Fruit fly (Drosophila melanogaster) whole organism, embryonic: Measurements from ENCODE around the gene CG16957.

Experiments
- Atf3 ChIP-seq: fragments of 200-800 bp; sonication (Bioruptor generic); optimal IDR thresholded peaks from 3 replicates; lab custom pipeline; 2016; ENCODE audit warnings: missing biosample characterization, missing genetic modification characterization
- Atf6 ChIP-seq: fragments of 200-800 bp; sonication (Bioruptor generic); IDR thresholded peaks from 2 replicates; pipeline ENCODE4 v1.3.6; 2022; ENCODE audit warnings: missing biosample characterization, missing genetic modification characterization
- CG10274 ChIP-seq: fragments of 200-800 bp; sonication (Bioruptor generic); optimal IDR thresholded peaks from 3 replicates; lab custom pipeline; 2017; ENCODE audit warnings: missing biosample characterization, mild to moderate bottlenecking, missing genetic modification characterization
- CG11247 ChIP-seq: fragments of 200-800 bp; sonication (Bioruptor generic); IDR thresholded peaks from 2 replicates; pipeline ENCODE4 v1.3.6; 2022; ENCODE audit warnings: missing biosample characterization, missing genetic modification characterization
- CG11398 ChIP-seq: fragments of 200-800 bp; sonication (Bioruptor generic); optimal IDR thresholded peaks from 2 replicates; lab custom pipeline; 2016; ENCODE audit warnings: missing biosample characterization, missing genetic modification characterization
- CG11695 ChIP-seq: fragments of 200-800 bp; sonication (Bioruptor generic); IDR thresholded peaks from 3 replicates; pipeline ENCODE4 v1.3.6; 2022; ENCODE audit warnings: missing biosample characterization, missing genetic modification characterization
- CG11696 ChIP-seq: fragments of 200-800 bp; sonication (Bioruptor generic); IDR thresholded peaks from 2 replicates; pipeline ENCODE4 v1.3.6; 2022; ENCODE audit warnings: missing biosample characterization, missing genetic modification characterization
- CG12104 ChIP-seq: fragments of 200-800 bp; sonication (Bioruptor generic); optimal IDR thresholded peaks from 3 replicates; lab custom pipeline; 2016; ENCODE audit warnings: missing biosample characterization, missing genetic modification characterization
- CG12391 ChIP-seq: fragments of 200-800 bp; sonication (Bioruptor generic); optimal IDR thresholded peaks from 3 replicates; lab custom pipeline; 2018; ENCODE audit warnings: missing biosample characterization, mild to moderate bottlenecking, missing genetic modification characterization, moderate library complexity
- CG14441 ChIP-seq: fragments of 200-800 bp; sonication (Bioruptor generic); IDR thresholded peaks from 2 replicates; pipeline ENCODE4 v1.3.6; 2022; ENCODE audit warnings: missing biosample characterization, missing genetic modification characterization
- CG17612 ChIP-seq: fragments of 200-800 bp; sonication (Bioruptor generic); IDR thresholded peaks from 2 replicates; pipeline ENCODE4 v1.3.6; 2022; ENCODE audit warnings: missing biosample characterization, missing genetic modification characterization
- CG18764 ChIP-seq: fragments of 200-800 bp; sonication (Bioruptor generic); optimal IDR thresholded peaks from 3 replicates; lab custom pipeline; 2016; ENCODE audit warnings: missing biosample characterization, missing genetic modification characterization
- CG30020 ChIP-seq: fragments of 200-800 bp; optimal IDR thresholded peaks from 2 replicates; lab custom pipeline; 2019; ENCODE audit warnings: missing biosample characterization, mild to moderate bottlenecking, missing genetic modification characterization, moderate library complexity
- CG3281 ChIP-seq: fragments of 200-800 bp; sonication (Bioruptor generic); optimal IDR thresholded peaks from 3 replicates; lab custom pipeline; 2017; ENCODE audit warnings: missing biosample characterization, mild to moderate bottlenecking, missing genetic modification characterization
- CG34224 ChIP-seq: fragments of 200-800 bp; sonication (Bioruptor generic); IDR thresholded peaks from 3 replicates; pipeline ENCODE4 v1.3.6; 2022; ENCODE audit warnings: missing biosample characterization, missing genetic modification characterization; ENCODE audit not compliant: partially characterized antibody
- CG3726 ChIP-seq: fragments of 200-800 bp; sonication (Bioruptor generic); IDR thresholded peaks from 3 replicates; pipeline ENCODE4, ENCODE4 v1.3.6; 2022; ENCODE audit warnings: missing biosample characterization, missing genetic modification characterization
- CG3838 ChIP-seq: fragments of 200-800 bp; sonication (Bioruptor generic); optimal IDR thresholded peaks from 3 replicates; lab custom pipeline; 2016; ENCODE audit warnings: missing biosample characterization, missing genetic modification characterization
- CG6791 ChIP-seq: fragments of 200-800 bp; sonication (Bioruptor generic); IDR thresholded peaks from 3 replicates; pipeline ENCODE4 v1.3.6; 2022; ENCODE audit warnings: missing biosample characterization, missing genetic modification characterization; ENCODE audit not compliant: partially characterized antibody
- CG7271 ChIP-seq: fragments of 200-800 bp; sonication (Bioruptor generic); optimal IDR thresholded peaks from 2 replicates; lab custom pipeline; 2018; ENCODE audit warnings: missing biosample characterization, mild to moderate bottlenecking, missing genetic modification characterization, moderate library complexity
- CG7357 ChIP-seq: fragments of 200-800 bp; sonication (Bioruptor generic); IDR thresholded peaks from 3 replicates; pipeline ENCODE4 v1.3.6; 2022; ENCODE audit warnings: missing biosample characterization, missing genetic modification characterization
- CG8290 ChIP-seq, 3 experiments: fragments of 200-800 bp; sonication (Bioruptor generic); optimal IDR thresholded peaks; 2 replicates each; lab custom pipeline; 2016 to 2019; ENCODE audit warnings: missing biosample characterization in 3 of 3, missing genetic modification characterization in 3 of 3, mild to moderate bottlenecking in 2 of 3, moderate library complexity in 1 of 3
- CG9215 ChIP-seq: fragments of 200-800 bp; sonication (Bioruptor generic); IDR thresholded peaks from 2 replicates; pipeline ENCODE4 v1.3.6; 2022; ENCODE audit warnings: missing biosample characterization, missing genetic modification characterization
- Deaf1 ChIP-seq: fragments of 200-800 bp; optimal IDR thresholded peaks from 3 replicates; lab custom pipeline; 2019; ENCODE audit warnings: missing biosample characterization, mild to moderate bottlenecking, missing genetic modification characterization, moderate library complexity
- Ets65A ChIP-seq: fragments of 200-800 bp; sonication (Bioruptor generic); peaks from one replicate; lab custom pipeline; 2016; ENCODE audit warnings: missing biosample characterization, missing genetic modification characterization
- Fer3 ChIP-seq: fragments of 200-800 bp; sonication (Bioruptor generic); optimal IDR thresholded peaks from 2 replicates; lab custom pipeline; 2018; ENCODE audit warnings: missing biosample characterization, mild to moderate bottlenecking, missing genetic modification characterization, moderate library complexity
- HLH54F ChIP-seq: fragments of 200-800 bp; sonication (Bioruptor generic); optimal IDR thresholded peaks from 3 replicates; lab custom pipeline; 2016; ENCODE audit warnings: missing biosample characterization, missing genetic modification characterization
- HLHmδ ChIP-seq: fragments of 200-800 bp; sonication (Bioruptor generic); optimal IDR thresholded peaks from 2 replicates; lab custom pipeline; 2018; ENCODE audit warnings: missing biosample characterization, mild to moderate bottlenecking, missing genetic modification characterization, moderate library complexity
- Jarid2 ChIP-seq: fragments of 200-800 bp; sonication (Bioruptor generic); optimal IDR thresholded peaks from 3 replicates; lab custom pipeline; 2017; ENCODE audit warnings: mild to moderate bottlenecking, missing biosample characterization, missing genetic modification reagents, missing genetic modification characterization
- MESR4 ChIP-seq: fragments of 200-800 bp; sonication (Bioruptor generic); optimal IDR thresholded peaks from 2 replicates; lab custom pipeline; 2018; ENCODE audit warnings: missing biosample characterization, mild to moderate bottlenecking, missing genetic modification characterization, moderate library complexity
- Mad ChIP-seq: fragments of 200-800 bp; sonication (Bioruptor generic); optimal IDR thresholded peaks from 2 replicates; lab custom pipeline; 2016; ENCODE audit warnings: missing biosample characterization, missing genetic modification characterization
- Side ChIP-seq: fragments of 200-800 bp; sonication (Bioruptor generic); optimal IDR thresholded peaks from 2 replicates; lab custom pipeline; 2016; ENCODE audit warnings: missing biosample characterization, missing genetic modification characterization
- Spps ChIP-seq: fragments of 200-800 bp; sonication (Bioruptor generic); optimal IDR thresholded peaks from 2 replicates; lab custom pipeline; 2018; ENCODE audit warnings: missing biosample characterization, mild to moderate bottlenecking, missing genetic modification characterization
- Stat92E ChIP-seq, 3 experiments: fragments of >200 bp in 2 of 3; fragments of 200-800 bp in 1 of 3; sonication (Bioruptor generic) in 1 of 3; optimal IDR thresholded peaks; 2 replicates each; lab custom pipeline; 2017 to 2019; ENCODE audit warnings: missing biosample characterization in 3 of 3, missing genetic modification characterization in 3 of 3, mild to moderate bottlenecking in 1 of 3, moderate library complexity in 1 of 3
- ap ChIP-seq: fragments of 200-800 bp; sonication (Bioruptor generic); IDR thresholded peaks from 2 replicates; pipeline ENCODE4 v1.3.6; 2022; ENCODE audit warnings: missing biosample characterization, missing genetic modification characterization
- az2 ChIP-seq: fragments of 200-800 bp; sonication (Bioruptor generic); optimal IDR thresholded peaks from 3 replicates; lab custom pipeline; 2016; ENCODE audit warnings: missing biosample characterization, missing genetic modification characterization
- bab2 ChIP-seq: fragments of 200-800 bp; sonication (Bioruptor generic); optimal IDR thresholded peaks from 2 replicates; lab custom pipeline; 2016; ENCODE audit warnings: missing biosample characterization, missing genetic modification characterization
- chinmo ChIP-seq: fragments of 200-800 bp; sonication (Bioruptor generic); IDR thresholded peaks from 4 replicates; pipeline ENCODE4 v1.3.6; 2022; ENCODE audit warnings: missing biosample characterization, missing genetic modification characterization; ENCODE audit not compliant: partially characterized antibody
- dan ChIP-seq: fragments of 200-800 bp; sonication (Bioruptor generic); IDR thresholded peaks from 2 replicates; pipeline ENCODE4 v1.3.6; 2022; ENCODE audit warnings: missing biosample characterization, missing genetic modification characterization
- dysf ChIP-seq: fragments of 200-800 bp; sonication (Bioruptor generic); IDR thresholded peaks from 3 replicates; pipeline ENCODE4 v1.3.6; 2022; ENCODE audit warnings: missing biosample characterization, missing genetic modification characterization
- esg ChIP-seq: fragments of 200-800 bp; sonication (Bioruptor generic); conservative IDR thresholded peaks from 2 replicates; pipeline ENCODE4 v1.3.6; 2022; ENCODE audit warnings: missing biosample characterization, missing genetic modification characterization
- eyg ChIP-seq: fragments of 200-800 bp; sonication (Bioruptor generic); optimal IDR thresholded peaks from 3 replicates; lab custom pipeline; 2016; ENCODE audit warnings: missing biosample characterization, missing genetic modification characterization
- gcm ChIP-seq: fragments of 200-800 bp; sonication (Bioruptor generic); optimal IDR thresholded peaks from 2 replicates; lab custom pipeline; 2019; ENCODE audit warnings: missing biosample characterization, mild to moderate bottlenecking, missing genetic modification characterization, moderate library complexity
- h ChIP-seq: fragments of >200 bp; optimal IDR thresholded peaks from 2 replicates; lab custom pipeline; 2017
- inv ChIP-seq: fragments of 200-800 bp; sonication (Bioruptor generic); IDR thresholded peaks from 2 replicates; pipeline ENCODE4 v1.3.6; 2022; ENCODE audit warnings: missing biosample characterization, missing genetic modification characterization; ENCODE audit not compliant: partially characterized antibody
- lab ChIP-seq: fragments of 200-800 bp; sonication (Bioruptor generic); optimal IDR thresholded peaks from 3 replicates; lab custom pipeline; 2017; ENCODE audit warnings: missing biosample characterization, missing genetic modification characterization, mild to moderate bottlenecking, moderate library complexity, missing genetic modification reagents
- pita ChIP-seq: fragments of 200-800 bp; sonication (Bioruptor generic); optimal IDR thresholded peaks from 2 replicates; lab custom pipeline; 2017; ENCODE audit warnings: missing biosample characterization, mild to moderate bottlenecking, missing genetic modification characterization
- prd ChIP-seq, 3 experiments: fragments of >200 bp in 2 of 3; fragments of 200-800 bp in 1 of 3; sonication (Bioruptor generic) in 1 of 3; optimal IDR thresholded peaks in 2 of 3; IDR thresholded peaks in 1 of 3; 2 replicates in 2 of 3; 3 replicates in 1 of 3; pipeline versions ENCODE4 v1.3.6 to Lab custom; 2017 to 2022; ENCODE audit warnings: missing biosample characterization in 1 of 3, missing genetic modification characterization in 1 of 3
- sd ChIP-seq: fragments of 200-800 bp; sonication (Bioruptor generic); optimal IDR thresholded peaks from 3 replicates; lab custom pipeline; 2018; ENCODE audit warnings: missing biosample characterization, mild to moderate bottlenecking, missing genetic modification characterization, moderate library complexity
- sob ChIP-seq: fragments of 200-800 bp; sonication (Bioruptor generic); IDR thresholded peaks from 2 replicates; pipeline ENCODE4 v1.3.6; 2022; ENCODE audit warnings: missing biosample characterization, missing genetic modification characterization
- sug ChIP-seq: fragments of 200-800 bp; optimal IDR thresholded peaks from 2 replicates; lab custom pipeline; 2019; ENCODE audit warnings: missing biosample characterization, mild to moderate bottlenecking, missing genetic modification characterization, moderate library complexity

The CG16957 gene

DNA sequence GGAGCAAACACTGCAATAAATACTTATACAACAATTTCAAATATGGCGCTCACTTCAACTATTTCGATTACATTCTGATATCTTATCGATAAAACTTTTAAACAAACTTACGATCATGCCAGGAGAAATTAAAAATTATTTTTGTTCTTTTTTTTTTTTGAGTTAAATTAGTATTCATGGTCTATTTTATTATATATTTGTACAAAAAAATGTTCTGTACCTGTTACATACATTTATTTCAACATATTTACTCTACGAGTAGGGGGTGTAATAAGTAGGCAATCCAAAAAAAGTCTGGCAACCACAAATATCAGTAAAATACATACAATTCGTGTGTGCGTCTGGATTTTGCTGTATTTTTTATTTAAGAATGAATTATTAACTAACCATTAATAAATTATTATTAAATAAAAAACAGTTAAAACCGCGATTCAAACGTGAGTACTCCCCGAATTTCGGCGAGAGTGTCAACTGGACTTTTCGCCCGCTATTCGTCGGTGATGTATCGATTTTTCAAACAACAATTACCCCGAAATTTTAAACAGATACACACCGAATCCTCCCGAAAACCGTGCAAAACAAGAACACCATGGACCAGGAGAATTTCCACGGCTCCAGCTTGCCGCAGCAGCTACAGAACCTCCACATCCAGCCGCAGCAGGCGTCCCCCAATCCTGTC is 13.5 kb downstream of the CG16957 start, which contains the start of gene loqs (continued):
- TF ChIP-seq CG11696 (GFP tag; lab: Robert Waterston, UW) (no peak), sob (no peak), dan (GFP tag; lab: Robert Waterston, UW) (no peak), CG11398 (GFP tag; lab: Kevin White, UChicago) (no peak), eyg (GFP tag; lab: Kevin White, UChicago) (no peak), CG8290 (GFP tag; optimal IDR thresholded peaks at IDR 0.05; lab: Kevin White, UChicago) (peak; percentile 52), CG8290 (tag; optimal IDR thresholded peaks at IDR 0.05; lab: Kevin White, UChicago) (no peak), Side (GFP tag; lab: Kevin White, UChicago) (no peak), Fer3 (no peak), Jarid2 (GFP tag; lab: Kevin White, UChicago) (no peak), HLHmδ (GFP tag; lab: Kevin White, UChicago) (no peak), CG18764 (GFP tag; lab: Kevin White, UChicago) (no peak), Mad (no peak), CG7357 (no peak), CG17612 (no peak), inv (GFP tag; lab: Robert Waterston, UW) (no peak), Atf3 (GFP tag; lab: Kevin White, UChicago) (no peak), CG3281 (GFP tag; lab: Kevin White, UChicago) (no peak), esg (no peak), prd (optimal IDR thresholded peaks at IDR 0.05; lab: Kevin White, UChicago) (no peak), prd (GFP tag; IDR thresholded peaks at IDR 0.05; lab: Robert Waterston, UW) (0 out of 3 replicates have a peak, but pooled peaks have one; percentile 7), chinmo (GFP tag; lab: Robert Waterston, UW) (no peak), dysf (GFP tag; lab: Robert Waterston, UW) (no peak), CG3726 (no peak), CG6791 (GFP tag; lab: Robert Waterston, UW) (no peak; the same call in 2 of the 3 replicates), Ets65A (GFP tag; lab: Kevin White, UChicago) (no peak), CG9215 (GFP tag; lab: Robert Waterston, UW) (no peak), MESR4 (GFP tag; lab: Kevin White, UChicago) (peak; percentile 55), sd (tag; lab: Kevin White, UChicago) (no peak), pita (GFP tag; lab: Kevin White, UChicago) (no peak), HLH54F (GFP tag; lab: Kevin White, UChicago) (no peak), bab2 (GFP tag; lab: Kevin White, UChicago) (no peak), CG7271 (tag; lab: Kevin White, UChicago) (no peak), CG34224 (GFP tag; lab: Robert Waterston, UW) (no peak), sug (tag; lab: Kevin White, UChicago) (peak; percentile 36), ap (GFP tag; lab: Robert Waterston, UW) (no peak), h (lab: Kevin White, UChicago) (no peak), CG30020 (tag; lab: Kevin White, UChicago) (peak; percentile 55), CG3838 (GFP tag; lab: Kevin White, UChicago) (no peak), lab (GFP tag; lab: Kevin White, UChicago) (no peak), CG12391 (peak; percentile 60), az2 (GFP tag; lab: Kevin White, UChicago) (no peak), Spps (no peak), Deaf1 (tag; lab: Kevin White, UChicago) (no peak), CG11247 (GFP tag; lab: Robert Waterston, UW) (no peak), CG14441 (GFP tag; lab: Robert Waterston, UW) (no peak), gcm (GFP tag; lab: Kevin White, UChicago) (no peak), Atf6 (GFP tag; lab: Robert Waterston, UW) (no peak), Stat92E (GFP tag; optimal IDR thresholded peaks at IDR 0.05; lab: Kevin White, UChicago) (no peak), CG11695 (GFP tag; lab: Robert Waterston, UW) (no peak), CG12104 (GFP tag; lab: Kevin White, UChicago) (no peak), CG10274 (GFP tag; lab: Kevin White, UChicago) (no peak)
